Fruit fly (Drosophila melanogaster) whole organism, embryonic: ENCODE data around the gene CG1738.

Experiments used
- CG12391 ChIP-seq: fragments of 200-800 bp; sonication (Bioruptor generic); optimal IDR thresholded peaks from 3 replicates; lab custom pipeline; 2018; ENCODE audit warnings: missing biosample characterization, mild to moderate bottlenecking, missing genetic modification characterization, moderate library complexity
- CG15011 ChIP-seq: fragments of 200-800 bp; sonication (Bioruptor generic); optimal IDR thresholded peaks from 3 replicates; lab custom pipeline; 2018; ENCODE audit warnings: missing biosample characterization, mild to moderate bottlenecking, missing genetic modification characterization
- CG15696 ChIP-seq: fragments of 200-800 bp; sonication (Bioruptor generic); optimal IDR thresholded peaks from 2 replicates; lab custom pipeline; 2019; ENCODE audit warnings: missing biosample characterization, mild to moderate bottlenecking, missing genetic modification characterization, moderate library complexity
- CG2712 ChIP-seq: fragments of 200-800 bp; optimal IDR thresholded peaks from 3 replicates; lab custom pipeline; 2019; ENCODE audit warnings: missing biosample characterization, mild to moderate bottlenecking, missing genetic modification characterization, moderate library complexity
- CG9609 ChIP-seq: fragments of 200-800 bp; sonication (Bioruptor generic); optimal IDR thresholded peaks from 3 replicates; lab custom pipeline; 2016; ENCODE audit warnings: missing biosample characterization, missing genetic modification characterization
- Ets65A ChIP-seq: fragments of 200-800 bp; sonication (Bioruptor generic); peaks from one replicate; lab custom pipeline; 2016; ENCODE audit warnings: missing biosample characterization, missing genetic modification characterization
- Sin3A ChIP-seq: fragments of >200 bp; optimal IDR thresholded peaks from 2 replicates; lab custom pipeline; 2018
- Sox102F ChIP-seq: fragments of 200-800 bp; sonication (Bioruptor generic); optimal IDR thresholded peaks from 2 replicates; lab custom pipeline; 2018; ENCODE audit warnings: missing biosample characterization, mild to moderate bottlenecking, missing genetic modification characterization, moderate library complexity
- da ChIP-seq: fragments of 200-800 bp; sonication (Bioruptor generic); optimal IDR thresholded peaks from 2 replicates; lab custom pipeline; 2016; ENCODE audit warnings: missing biosample characterization, missing genetic modification characterization
- p53 ChIP-seq: fragments of 200-800 bp; sonication (Bioruptor generic); optimal IDR thresholded peaks from 2 replicates; lab custom pipeline; 2016; ENCODE audit warnings: missing biosample characterization, missing genetic modification characterization
- pum ChIP-seq: fragments of 200-800 bp; sonication (Bioruptor generic); optimal IDR thresholded peaks from 2 replicates; lab custom pipeline; 2016; ENCODE audit warnings: missing biosample characterization, missing genetic modification characterization
- sisA ChIP-seq: fragments of 200-800 bp; sonication (Bioruptor generic); IDR thresholded peaks from 2 replicates; pipeline ENCODE4 v1.3.6; 2022; ENCODE audit warnings: missing biosample characterization, missing genetic modification characterization

DNA sequence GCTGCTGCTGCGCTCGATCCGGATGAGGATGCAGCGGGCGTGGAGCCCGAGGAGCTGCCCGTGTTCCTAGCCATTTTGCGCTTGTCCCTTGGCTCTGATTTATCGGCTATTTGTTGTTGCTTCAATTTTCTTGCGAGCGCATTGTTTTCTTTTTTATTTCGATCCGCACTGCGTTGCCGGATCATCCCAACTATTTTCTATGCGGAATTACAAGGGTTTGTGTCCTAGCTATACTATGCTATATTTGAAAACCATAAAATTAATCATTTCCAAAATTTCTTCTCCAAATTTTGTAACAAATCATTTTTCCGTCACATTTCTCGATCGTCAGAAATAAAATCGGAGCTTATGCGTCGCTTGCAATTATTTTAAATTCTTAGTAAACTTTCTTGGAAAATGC lies 1.0 kb upstream of the CG1738 start, which contains the start of the genes GCS1 and CG11756:
- TF ChIP-seq da (GFP tag; lab: Kevin White, UChicago) (no peak), CG15011 (GFP tag; lab: Kevin White, UChicago) (no peak), CG12391 (tag; lab: Kevin White, UChicago) (no peak), Ets65A (GFP tag; lab: Kevin White, UChicago) (no peak), CG2712 (tag; lab: Kevin White, UChicago) (no peak), pum (GFP tag; lab: Kevin White, UChicago) (no peak), Sox102F (GFP tag; lab: Kevin White, UChicago) (no peak), CG9609 (no peak), p53 (GFP tag; lab: Kevin White, UChicago) (no peak), Sin3A (lab: Kevin White, UChicago) (peak; percentile 19), sisA (no peak), CG15696 (tag; lab: Kevin White, UChicago) (no peak)
